Fruit fly (Drosophila melanogaster) whole organism, embryonic: ENCODE measurements around the gene E2f1.

Experiments
- C15 ChIP-seq: fragments of 200-800 bp; sonication (Bioruptor generic); IDR thresholded peaks from 3 replicates; pipeline ENCODE4 v1.3.6; 2022; ENCODE audit warnings: missing biosample characterization, missing genetic modification characterization
- CG10543 ChIP-seq: fragments of 200-800 bp; sonication (Bioruptor generic); optimal IDR thresholded peaks from 3 replicates; lab custom pipeline; 2017; ENCODE audit warnings: missing biosample characterization, mild to moderate bottlenecking, missing genetic modification characterization, moderate library complexity
- CG11723 ChIP-seq: fragments of 200-800 bp; sonication (Bioruptor generic); optimal IDR thresholded peaks from 2 replicates; lab custom pipeline; 2017; ENCODE audit warnings: missing biosample characterization, mild to moderate bottlenecking, missing genetic modification characterization
- CG12104 ChIP-seq: fragments of 200-800 bp; sonication (Bioruptor generic); optimal IDR thresholded peaks from 3 replicates; lab custom pipeline; 2016; ENCODE audit warnings: missing biosample characterization, missing genetic modification characterization
- CG12744 ChIP-seq: fragments of 200-800 bp; sonication (Bioruptor generic); optimal IDR thresholded peaks from 2 replicates; lab custom pipeline; 2016; ENCODE audit warnings: missing biosample characterization, missing genetic modification characterization
- CG12942 ChIP-seq: fragments of 200-800 bp; sonication (Bioruptor generic); optimal IDR thresholded peaks from 3 replicates; lab custom pipeline; 2016; ENCODE audit warnings: missing biosample characterization, missing genetic modification characterization
- CG13424 ChIP-seq: fragments of 200-800 bp; sonication (Bioruptor generic); optimal IDR thresholded peaks from 2 replicates; lab custom pipeline; 2019; ENCODE audit warnings: missing biosample characterization, mild to moderate bottlenecking, missing genetic modification characterization, moderate library complexity
- CG13624 ChIP-seq: fragments of 200-800 bp; sonication (Bioruptor generic); optimal IDR thresholded peaks from 2 replicates; lab custom pipeline; 2016; ENCODE audit warnings: missing biosample characterization, missing genetic modification characterization
- CG15479 ChIP-seq: fragments of 200-800 bp; sonication (Bioruptor generic); optimal IDR thresholded peaks from 3 replicates; lab custom pipeline; 2019; ENCODE audit warnings: missing biosample characterization, mild to moderate bottlenecking, missing genetic modification characterization, moderate library complexity
- CG1603 ChIP-seq: fragments of 200-800 bp; sonication (Bioruptor generic); optimal IDR thresholded peaks from 2 replicates; lab custom pipeline; 2019; ENCODE audit warnings: missing biosample characterization, mild to moderate bottlenecking, missing genetic modification characterization, moderate library complexity
- CG17359 ChIP-seq: fragments of 200-800 bp; sonication (Bioruptor generic); optimal IDR thresholded peaks from 3 replicates; lab custom pipeline; 2018; ENCODE audit warnings: missing biosample characterization, mild to moderate bottlenecking, missing genetic modification characterization, moderate library complexity
- CG17385 ChIP-seq: fragments of 200-800 bp; sonication (Bioruptor generic); optimal IDR thresholded peaks from 3 replicates; lab custom pipeline; 2018; ENCODE audit warnings: missing biosample characterization, mild to moderate bottlenecking, missing genetic modification characterization
- CG18476 ChIP-seq: fragments of 200-800 bp; sonication (Bioruptor generic); optimal IDR thresholded peaks from 2 replicates; lab custom pipeline; 2016; ENCODE audit warnings: missing biosample characterization, mild to moderate bottlenecking, missing genetic modification characterization
- CG18619 ChIP-seq: fragments of 200-800 bp; sonication (Bioruptor generic); optimal IDR thresholded peaks from 3 replicates; lab custom pipeline; 2017; ENCODE audit warnings: missing biosample characterization, mild to moderate bottlenecking, missing genetic modification characterization
- CG30020 ChIP-seq: fragments of 200-800 bp; optimal IDR thresholded peaks from 2 replicates; lab custom pipeline; 2019; ENCODE audit warnings: missing biosample characterization, mild to moderate bottlenecking, missing genetic modification characterization, moderate library complexity
- CG31441 ChIP-seq: fragments of 200-800 bp; sonication (Bioruptor generic); IDR thresholded peaks from 2 replicates; pipeline ENCODE4 v1.3.6; 2022; ENCODE audit warnings: missing biosample characterization, missing genetic modification characterization
- CG32532 ChIP-seq: fragments of 200-800 bp; sonication (Bioruptor generic); IDR thresholded peaks from 2 replicates; pipeline ENCODE4 v1.3.6; 2022; ENCODE audit warnings: missing biosample characterization, missing genetic modification characterization
- CG33213 ChIP-seq: fragments of 200-800 bp; sonication (Bioruptor generic); optimal IDR thresholded peaks from 3 replicates; lab custom pipeline; 2016; ENCODE audit warnings: missing biosample characterization, missing genetic modification characterization
- CG3995 ChIP-seq: fragments of 200-800 bp; sonication (Bioruptor generic); optimal IDR thresholded peaks from 3 replicates; lab custom pipeline; 2016; ENCODE audit warnings: missing biosample characterization, missing genetic modification characterization
- CG42726 ChIP-seq: fragments of 200-800 bp; sonication (Bioruptor generic); IDR thresholded peaks from 2 replicates; pipeline ENCODE4 v1.3.6; 2022; ENCODE audit warnings: missing biosample characterization, missing genetic modification characterization; ENCODE audit not compliant: partially characterized antibody
- CG4730 ChIP-seq: fragments of 200-800 bp; sonication (Bioruptor generic); IDR thresholded peaks from 2 replicates; pipeline ENCODE4 v1.3.6; 2022; ENCODE audit warnings: missing biosample characterization, missing genetic modification characterization
- CG5180 ChIP-seq: fragments of 200-800 bp; sonication (Bioruptor generic); optimal IDR thresholded peaks from 3 replicates; lab custom pipeline; 2017; ENCODE audit warnings: missing biosample characterization, missing genetic modification characterization, mild to moderate bottlenecking, moderate library complexity, missing genetic modification reagents
- CG6683 ChIP-seq: fragments of 200-800 bp; sonication (Bioruptor generic); optimal IDR thresholded peaks from 2 replicates; lab custom pipeline; 2017; ENCODE audit warnings: missing biosample characterization, mild to moderate bottlenecking, missing genetic modification characterization, missing genetic modification reagents
- CG7745 ChIP-seq: fragments of 200-800 bp; sonication (Bioruptor generic); optimal IDR thresholded peaks from 2 replicates; lab custom pipeline; 2018; ENCODE audit warnings: missing biosample characterization, mild to moderate bottlenecking, missing genetic modification characterization, moderate library complexity
- CG7987 ChIP-seq: fragments of 200-800 bp; sonication (Bioruptor generic); optimal IDR thresholded peaks from 2 replicates; lab custom pipeline; 2018; ENCODE audit warnings: missing biosample characterization, mild to moderate bottlenecking, missing genetic modification characterization, moderate library complexity
- CG8290 ChIP-seq, 3 experiments: fragments of 200-800 bp; sonication (Bioruptor generic); optimal IDR thresholded peaks; 2 replicates each; lab custom pipeline; 2016 to 2019; ENCODE audit warnings: missing biosample characterization in 3 of 3, missing genetic modification characterization in 3 of 3, mild to moderate bottlenecking in 2 of 3, moderate library complexity in 1 of 3
- CG8944 ChIP-seq: fragments of 200-800 bp; sonication (Bioruptor generic); optimal IDR thresholded peaks from 3 replicates; lab custom pipeline; 2016; ENCODE audit warnings: missing biosample characterization, missing genetic modification characterization
- CG9932 ChIP-seq: fragments of 200-800 bp; sonication (Bioruptor generic); IDR thresholded peaks from 2 replicates; pipeline ENCODE4 v1.3.6; 2022; ENCODE audit warnings: missing biosample characterization, missing genetic modification characterization
- CoRest ChIP-seq: fragments of 200-800 bp; sonication (Bioruptor generic); optimal IDR thresholded peaks from 3 replicates; lab custom pipeline; 2018; ENCODE audit warnings: missing biosample characterization, mild to moderate bottlenecking, missing genetic modification characterization, moderate library complexity
- Dip2 ChIP-seq: fragments of 200-800 bp; sonication (Bioruptor generic); IDR thresholded peaks from 2 replicates; pipeline ENCODE4 v1.3.6; 2022; ENCODE audit warnings: missing biosample characterization, missing genetic modification characterization
- Gsc ChIP-seq: fragments of 200-800 bp; sonication (Bioruptor generic); IDR thresholded peaks from 2 replicates; pipeline ENCODE4 v1.3.6; 2022; ENCODE audit warnings: missing biosample characterization, missing genetic modification characterization
- H15 ChIP-seq: fragments of 200-800 bp; sonication (Bioruptor generic); IDR thresholded peaks from 3 replicates; pipeline ENCODE4 v1.3.6; 2022; ENCODE audit warnings: missing biosample characterization, missing genetic modification characterization
- Hey ChIP-seq: fragments of 200-800 bp; sonication (Bioruptor generic); optimal IDR thresholded peaks from 3 replicates; lab custom pipeline; 2018; ENCODE audit warnings: missing biosample characterization, mild to moderate bottlenecking, missing genetic modification characterization
- Kr ChIP-seq: fragments of 200-800 bp; sonication (Bioruptor generic); optimal IDR thresholded peaks from 2 replicates; lab custom pipeline; 2017; ENCODE audit warnings: missing biosample characterization, mild to moderate bottlenecking, missing genetic modification characterization
- Pdp1 ChIP-seq, 2 experiments: fragments of 200-800 bp; sonication (Bioruptor generic); optimal IDR thresholded peaks; 3 replicates each; lab custom pipeline; 2016; ENCODE audit warnings: missing biosample characterization in 2 of 2, missing genetic modification characterization in 2 of 2, mild to moderate bottlenecking in 1 of 2, moderate library complexity in 1 of 2
- Side ChIP-seq: fragments of 200-800 bp; sonication (Bioruptor generic); optimal IDR thresholded peaks from 2 replicates; lab custom pipeline; 2016; ENCODE audit warnings: missing biosample characterization, missing genetic modification characterization
- abd-A ChIP-seq: fragments of 200-800 bp; sonication (Bioruptor generic); optimal IDR thresholded peaks from 3 replicates; lab custom pipeline; 2019; ENCODE audit warnings: missing biosample characterization, mild to moderate bottlenecking, missing genetic modification characterization, moderate library complexity
- dan ChIP-seq: fragments of 200-800 bp; sonication (Bioruptor generic); IDR thresholded peaks from 2 replicates; pipeline ENCODE4 v1.3.6; 2022; ENCODE audit warnings: missing biosample characterization, missing genetic modification characterization
- dmrt11E ChIP-seq: fragments of 200-800 bp; sonication (Bioruptor generic); optimal IDR thresholded peaks from 3 replicates; lab custom pipeline; 2018; ENCODE audit warnings: missing biosample characterization, mild to moderate bottlenecking, missing genetic modification characterization, moderate library complexity
- dmrt99B ChIP-seq: fragments of 200-800 bp; sonication (Bioruptor generic); optimal IDR thresholded peaks from 2 replicates; lab custom pipeline; 2018; ENCODE audit warnings: missing biosample characterization, mild to moderate bottlenecking, missing genetic modification characterization, moderate library complexity
- dpn ChIP-seq, 2 experiments: fragments of 200-800 bp; sonication (Bioruptor generic); optimal IDR thresholded peaks; 3 replicates each; lab custom pipeline; 2016; ENCODE audit warnings: missing biosample characterization in 2 of 2, missing genetic modification characterization in 2 of 2
- en ChIP-seq: fragments of 200-800 bp; sonication (Bioruptor generic); optimal IDR thresholded peaks from 2 replicates; lab custom pipeline; 2016; ENCODE audit warnings: missing biosample characterization, missing genetic modification characterization
- eve ChIP-seq, 2 experiments: fragments of >200 bp; optimal IDR thresholded peaks; 2 replicates each; lab custom pipeline; 2017; ENCODE audit warnings: missing biosample characterization in 2 of 2, missing genetic modification characterization in 2 of 2
- fd64A ChIP-seq: fragments of 200-800 bp; sonication (Bioruptor generic); optimal IDR thresholded peaks from 3 replicates; lab custom pipeline; 2018; ENCODE audit warnings: missing biosample characterization, mild to moderate bottlenecking, missing genetic modification characterization
- fu2 ChIP-seq: fragments of 200-800 bp; sonication (Bioruptor generic); optimal IDR thresholded peaks from 2 replicates; lab custom pipeline; 2016; ENCODE audit warnings: missing biosample characterization, missing genetic modification characterization
- jigr1 ChIP-seq: fragments of 200-800 bp; sonication (Bioruptor generic); IDR thresholded peaks from 3 replicates; pipeline ENCODE4 v1.3.6; 2022; ENCODE audit warnings: missing biosample characterization, missing genetic modification characterization
- nmo ChIP-seq: fragments of 200-800 bp; sonication (Bioruptor generic); optimal IDR thresholded peaks from 2 replicates; lab custom pipeline; 2018; ENCODE audit warnings: missing biosample characterization, mild to moderate bottlenecking, missing genetic modification characterization, moderate library complexity
- oc ChIP-seq: fragments of 200-800 bp; sonication (Bioruptor generic); optimal IDR thresholded peaks from 2 replicates; lab custom pipeline; 2018; ENCODE audit warnings: missing biosample characterization, mild to moderate bottlenecking, missing genetic modification characterization, moderate library complexity
- pfk ChIP-seq: fragments of 200-800 bp; sonication (Bioruptor generic); optimal IDR thresholded peaks from 2 replicates; lab custom pipeline; 2018; ENCODE audit warnings: missing biosample characterization, mild to moderate bottlenecking, missing genetic modification characterization, moderate library complexity
- pros ChIP-seq: fragments of 200-800 bp; sonication (Bioruptor generic); optimal IDR thresholded peaks from 3 replicates; lab custom pipeline; 2019; ENCODE audit warnings: missing biosample characterization, mild to moderate bottlenecking, missing genetic modification characterization, moderate library complexity
- pum ChIP-seq: fragments of 200-800 bp; sonication (Bioruptor generic); optimal IDR thresholded peaks from 2 replicates; lab custom pipeline; 2016; ENCODE audit warnings: missing biosample characterization, missing genetic modification characterization

E2f1 gene

dm6 chr3R:21598605-21599004, 62.1 kb downstream of the E2f1 start (continued):
- no peak for TF ChIP-seq jigr1 (GFP tag; lab: Robert Waterston, UW)
- no peak for TF ChIP-seq en
- peak; percentile 20 for TF ChIP-seq Kr (GFP tag; lab: Kevin White, UChicago)
- no peak for TF ChIP-seq Dip2 (GFP tag; lab: Robert Waterston, UW)
- peak; percentile 26 for TF ChIP-seq CG15479 (GFP tag; lab: Kevin White, UChicago)
- no peak for TF ChIP-seq Gsc (GFP tag; lab: Robert Waterston, UW)
- TF ChIP-seq dmrt99B (tag; lab: Kevin White, UChicago), result no peak
- TF ChIP-seq fd64A, result no peak
- no peak for TF ChIP-seq CG8944 (GFP tag; lab: Kevin White, UChicago)
- TF ChIP-seq CG12744 (GFP tag; lab: Kevin White, UChicago), result no peak
- no peak for TF ChIP-seq CG6683 (GFP tag; lab: Kevin White, UChicago)
- TF ChIP-seq CG30020 (tag; lab: Kevin White, UChicago), result no peak
- TF ChIP-seq CG7745 (tag; lab: Kevin White, UChicago), result peak; percentile 8
- no peak for TF ChIP-seq CG42726
- no peak for TF ChIP-seq fu2 (GFP tag; lab: Kevin White, UChicago)
- TF ChIP-seq CG31441 (GFP tag; lab: Robert Waterston, UW), result no peak
- TF ChIP-seq CG3995, result no peak
- TF ChIP-seq CG9932 (GFP tag; lab: Robert Waterston, UW), result no peak
- no peak for TF ChIP-seq CG17385
- no peak for TF ChIP-seq dpn (GFP tag; optimal IDR thresholded peaks at IDR 0.05; lab: Kevin White, UChicago)
- TF ChIP-seq oc (tag; lab: Kevin White, UChicago), result peak; percentile 33
- no peak for TF ChIP-seq CG11723
- TF ChIP-seq abd-A (tag; lab: Kevin White, UChicago), result peak; percentile 12
- TF ChIP-seq Side (GFP tag; lab: Kevin White, UChicago), result no peak
- no peak for TF ChIP-seq CG7987 (GFP tag; lab: Kevin White, UChicago)
- no peak for TF ChIP-seq eve (GFP tag; optimal IDR thresholded peaks at IDR 0.05; lab: Kevin White, UChicago)
- no peak for TF ChIP-seq Hey (tag; lab: Kevin White, UChicago)
- TF ChIP-seq CG8290 (GFP tag; optimal IDR thresholded peaks at IDR 0.05; lab: Kevin White, UChicago), result peak; percentile 56
- peak in 1 of 2 experiments; percentile 93 for TF ChIP-seq CG8290 (tag; optimal IDR thresholded peaks at IDR 0.05; lab: Kevin White, UChicago)
- TF ChIP-seq nmo (GFP tag; lab: Kevin White, UChicago), result no peak
- TF ChIP-seq CG32532 (GFP tag; lab: Robert Waterston, UW), result peak; percentile 12; the same call in 1 of the 2 replicates
- TF ChIP-seq dan (GFP tag; lab: Robert Waterston, UW), result no peak
- no peak for TF ChIP-seq CG13424 (tag; lab: Kevin White, UChicago)
- no peak for TF ChIP-seq CG13624 (GFP tag; lab: Kevin White, UChicago)
- peak; percentile 77 for TF ChIP-seq pros (GFP tag; lab: Kevin White, UChicago)
- peak; percentile 35 for TF ChIP-seq CoRest
- no peak for TF ChIP-seq dmrt11E (tag; lab: Kevin White, UChicago)
- no peak for TF ChIP-seq C15 (GFP tag; lab: Robert Waterston, UW)
- TF ChIP-seq CG5180 (GFP tag; lab: Kevin White, UChicago), result no peak
- TF ChIP-seq pfk (GFP tag; lab: Kevin White, UChicago), result no peak
- no peak for TF ChIP-seq CG17359 (tag; lab: Kevin White, UChicago)
- TF ChIP-seq CG12104 (GFP tag; lab: Kevin White, UChicago), result no peak
- no peak for TF ChIP-seq CG33213 (GFP tag; lab: Kevin White, UChicago)
- TF ChIP-seq CG18619 (GFP tag; lab: Kevin White, UChicago), result no peak
- TF ChIP-seq pum (GFP tag; lab: Kevin White, UChicago), result no peak
- no peak for TF ChIP-seq CG18476 (GFP tag; lab: Kevin White, UChicago)
- TF ChIP-seq H15, result no peak
- no peak for TF ChIP-seq Pdp1 (GFP tag; optimal IDR thresholded peaks at IDR 0.05; lab: Kevin White, UChicago)
- no peak for TF ChIP-seq CG1603 (tag; lab: Kevin White, UChicago)
- TF ChIP-seq CG12942 (GFP tag; lab: Kevin White, UChicago), result no peak
- no peak for TF ChIP-seq CG10543
- TF ChIP-seq CG4730, result no peak
